Worm (Caenorhabditis elegans) whole organism, mixed stage, embryonic: ENCODE results near the gene srh-136.

Source experiments
- bed-3 ChIP-seq: fragments of 200-800 bp; sonication (Bioruptor generic); optimal IDR thresholded peaks from 3 replicates; lab custom pipeline; 2018; ENCODE audit warnings: mild to moderate bottlenecking, missing genetic modification characterization, moderate library complexity, missing compliant biosample characterization
- blmp-1 ChIP-seq: fragments of 150-350 bp; optimal IDR thresholded peaks from 2 replicates; lab custom pipeline; 2014; ENCODE audit warnings: missing biosample characterization, missing genetic modification characterization
- ceh-43 ChIP-seq: fragments of 200-800 bp; sonication (Bioruptor generic); optimal IDR thresholded peaks from 2 replicates; lab custom pipeline; 2018; ENCODE audit warnings: mild to moderate bottlenecking, missing genetic modification characterization, moderate library complexity, missing compliant biosample characterization
- drap-1 ChIP-seq: fragments of 200-800 bp; sonication (Bioruptor generic); optimal IDR thresholded peaks from 3 replicates; lab custom pipeline; 2018; ENCODE audit warnings: mild to moderate bottlenecking, missing genetic modification characterization, missing compliant biosample characterization
- elt-1 ChIP-seq: sonication (generic microtip); optimal IDR thresholded peaks from 2 replicates; lab custom pipeline; 2017; ENCODE audit warnings: missing genetic modification characterization, mild to moderate bottlenecking, missing compliant biosample characterization, antibody characterized with exemption, moderate library complexity, borderline replicate concordance; ENCODE audit not compliant: insufficient read depth
- elt-3 ChIP-seq: fragments of 150-350 bp; optimal IDR thresholded peaks from 2 replicates; lab custom pipeline; 2014; ENCODE audit warnings: missing biosample characterization, missing genetic modification characterization
- flh-1 ChIP-seq: fragments of 200-800 bp; sonication (Bioruptor generic); optimal IDR thresholded peaks from 2 replicates; lab custom pipeline; 2018; ENCODE audit warnings: mild to moderate bottlenecking, missing genetic modification characterization, moderate library complexity, missing compliant biosample characterization
- ham-2 ChIP-seq: fragments of 200-800 bp; sonication (Bioruptor generic); optimal IDR thresholded peaks from 2 replicates; lab custom pipeline; 2018; ENCODE audit warnings: mild to moderate bottlenecking, missing genetic modification characterization, missing compliant biosample characterization
- hlh-1 ChIP-seq: fragments of 150-350 bp; optimal IDR thresholded peaks from 2 replicates; lab custom pipeline; 2014; ENCODE audit warnings: missing biosample characterization, missing genetic modification reagents, missing genetic modification characterization
- lin-13 ChIP-seq: fragments of 150-350 bp; optimal IDR thresholded peaks from 2 replicates; lab custom pipeline; 2014; ENCODE audit warnings: missing biosample characterization, missing genetic modification characterization
- lin-32 ChIP-seq: fragments of 200-800 bp; sonication (Bioruptor generic); optimal IDR thresholded peaks from 2 replicates; lab custom pipeline; 2018; ENCODE audit warnings: mild to moderate bottlenecking, missing genetic modification characterization, missing compliant biosample characterization
- lsy-2 ChIP-seq: fragments of 150-350 bp; optimal IDR thresholded peaks from 2 replicates; lab custom pipeline; 2014; ENCODE audit warnings: missing biosample characterization, missing genetic modification characterization
- mab-5 ChIP-seq: fragments of 150-350 bp; optimal IDR thresholded peaks from 2 replicates; lab custom pipeline; 2014; ENCODE audit warnings: missing biosample characterization, missing genetic modification characterization
- nhr-12 ChIP-seq: fragments of 150-350 bp; optimal IDR thresholded peaks from 2 replicates; lab custom pipeline; 2014; ENCODE audit warnings: missing biosample characterization, missing genetic modification characterization
- nhr-2 ChIP-seq: fragments of 150-350 bp; optimal IDR thresholded peaks from 2 replicates; lab custom pipeline; 2014; ENCODE audit warnings: missing biosample characterization, missing genetic modification characterization
- nhr-237 ChIP-seq: fragments of 150-350 bp; optimal IDR thresholded peaks from 2 replicates; lab custom pipeline; 2014; ENCODE audit warnings: missing biosample characterization, missing genetic modification characterization
- nhr-28 ChIP-seq: fragments of 150-350 bp; optimal IDR thresholded peaks from 2 replicates; lab custom pipeline; 2014; ENCODE audit warnings: missing biosample characterization, missing genetic modification characterization
- nhr-76 ChIP-seq: sonication (generic microtip); optimal IDR thresholded peaks from 2 replicates; lab custom pipeline; 2017; ENCODE audit warnings: missing biosample characterization, missing genetic modification characterization
- pha-4 ChIP-seq: fragments of 150-350 bp; optimal IDR thresholded peaks from 2 replicates; lab custom pipeline; 2018; ENCODE audit warnings: missing biosample characterization, missing genetic modification reagents, missing genetic modification characterization
- sem-2 ChIP-seq: fragments of 200-800 bp; sonication (Bioruptor generic); optimal IDR thresholded peaks from 2 replicates; lab custom pipeline; 2018; ENCODE audit warnings: mild to moderate bottlenecking, missing genetic modification characterization, missing compliant biosample characterization
- sptf-1 ChIP-seq: sonication (generic microtip); optimal IDR thresholded peaks from 2 replicates; lab custom pipeline; 2017; ENCODE audit warnings: mild to moderate bottlenecking, missing genetic modification characterization, moderate library complexity, missing compliant biosample characterization
- tbx-8 ChIP-seq: fragments of 200-800 bp; sonication (Bioruptor generic); optimal IDR thresholded peaks from 2 replicates; lab custom pipeline; 2018; ENCODE audit warnings: mild to moderate bottlenecking, missing genetic modification characterization, moderate library complexity, missing compliant biosample characterization
- unc-120 ChIP-seq: sonication (generic microtip); optimal IDR thresholded peaks from 2 replicates; lab custom pipeline; 2017; ENCODE audit warnings: missing genetic modification characterization, missing compliant biosample characterization; ENCODE audit not compliant: poor library complexity, severe bottlenecking
- unc-39 ChIP-seq: fragments of 150-350 bp; optimal IDR thresholded peaks from 2 replicates; lab custom pipeline; 2014; ENCODE audit warnings: missing biosample characterization, missing genetic modification characterization
- unc-62 ChIP-seq: fragments of 150-350 bp; optimal IDR thresholded peaks from 2 replicates; lab custom pipeline; 2014; ENCODE audit warnings: missing biosample characterization, missing genetic modification reagents, missing genetic modification characterization
- zip-8 ChIP-seq: fragments of 150-350 bp; optimal IDR thresholded peaks from 2 replicates; lab custom pipeline; 2014; ENCODE audit warnings: missing biosample characterization, missing genetic modification characterization

Gene srh-136

DNA sequence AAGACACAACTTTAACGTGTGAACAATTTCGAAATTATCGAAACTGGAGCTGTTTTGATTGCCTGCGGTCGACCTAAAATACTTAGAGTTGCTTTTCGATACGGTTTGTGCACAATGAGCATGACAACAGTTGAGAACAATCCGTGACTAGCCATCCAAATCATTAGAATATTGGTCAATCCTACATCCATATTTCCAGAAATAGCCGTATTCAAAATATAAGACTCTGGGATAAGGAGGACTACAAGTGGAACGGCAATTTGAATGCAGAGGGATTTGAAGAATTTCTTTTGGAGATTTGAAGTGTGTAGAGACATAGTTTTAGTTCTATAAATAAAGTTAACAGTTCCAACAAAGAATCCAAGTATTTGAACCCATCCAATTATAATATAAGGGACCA, 38.0 kb downstream of the srh-136 start:
- TF ChIP-seq elt-3 (tag; lab: Kevin White, UChicago) = no peak
- TF ChIP-seq tbx-8 = no peak
- no peak for TF ChIP-seq nhr-12 (tag; lab: Kevin White, UChicago)
- TF ChIP-seq drap-1 (GFP tag; lab: Kevin White, UChicago) = no peak
- TF ChIP-seq bed-3 (GFP tag; lab: Kevin White, UChicago) = no peak
- no peak for TF ChIP-seq lsy-2 (tag; lab: Kevin White, UChicago)
- no peak for TF ChIP-seq elt-1 (tag; lab: Kevin White, UChicago)
- TF ChIP-seq lin-13 (tag; lab: Kevin White, UChicago) = no peak
- no peak for TF ChIP-seq flh-1 (GFP tag; lab: Kevin White, UChicago)
- TF ChIP-seq lin-32 (GFP tag; lab: Kevin White, UChicago) = no peak
- no peak for TF ChIP-seq hlh-1 (tag; lab: Kevin White, UChicago)
- no peak for TF ChIP-seq unc-39 (tag; lab: Kevin White, UChicago)
- no peak for TF ChIP-seq blmp-1 (tag; lab: Kevin White, UChicago)
- TF ChIP-seq zip-8 (tag; lab: Kevin White, UChicago) = no peak

DNA sequence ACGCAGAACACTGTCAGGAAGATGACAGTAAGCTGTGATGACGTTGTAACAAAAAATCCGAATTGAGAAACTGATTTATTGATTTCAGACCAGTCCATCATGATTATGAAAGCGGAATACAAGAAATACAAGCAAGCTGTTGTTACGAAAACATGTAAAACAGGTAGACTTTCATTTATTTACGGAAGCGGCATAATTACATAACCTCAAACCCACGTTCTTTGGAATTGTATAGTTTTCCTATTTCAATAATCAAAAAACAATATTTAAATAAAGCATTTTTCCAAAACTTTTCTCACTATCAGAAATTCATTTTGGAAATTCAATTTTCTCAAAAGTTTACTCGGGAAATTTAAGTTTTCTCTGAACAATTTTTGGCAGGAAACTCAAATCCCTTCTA, 38.7 kb downstream of the srh-136 start, which contains the start of gene str-15:
Gene str-15, minus strand, starts transcription at position 101 of the 400 bp plus-strand sequence.
- TF ChIP-seq nhr-76 (no peak), bed-3 (GFP tag; lab: Kevin White, UChicago) (no peak), unc-62 (GFP tag; lab: Kevin White, UChicago) (no peak), unc-39 (tag; lab: Kevin White, UChicago) (no peak), sem-2 (GFP tag; lab: Kevin White, UChicago) (no peak), hlh-1 (tag; lab: Kevin White, UChicago) (no peak)

DNA sequence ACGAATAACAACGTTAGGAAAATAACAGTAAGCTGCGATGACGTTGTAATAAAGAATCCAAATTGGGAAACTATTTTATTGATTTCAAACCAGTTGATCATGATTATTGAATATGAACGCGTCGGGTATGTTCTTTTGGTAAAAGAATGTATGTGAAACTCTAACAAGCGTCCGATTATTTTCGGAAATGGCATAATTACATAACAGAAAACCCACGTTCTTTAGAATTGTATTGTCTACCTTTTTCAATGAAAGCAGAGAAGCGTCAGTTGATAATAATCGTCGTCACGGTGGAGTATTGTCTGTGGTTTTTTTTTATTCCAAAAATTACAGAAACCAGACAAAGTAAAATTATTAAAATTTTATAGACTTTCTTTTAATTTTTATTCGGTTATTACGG, 42.3 kb downstream of the srh-136 start, which contains the start of gene str-14:
Gene str-14, minus strand, starts transcription at position 101 of the 400 bp plus-strand sequence.
- TF ChIP-seq lin-32 (GFP tag; lab: Kevin White, UChicago) (no peak), hlh-1 (tag; lab: Kevin White, UChicago) (no peak), nhr-28 (tag; lab: Kevin White, UChicago) (no peak), pha-4 (tag; lab: Kevin White, UChicago) (no peak)

- TF ChIP-seq nhr-237 (tag; lab: Kevin White, UChicago) (no peak), unc-39 (tag; lab: Kevin White, UChicago) (no peak), drap-1 (GFP tag; lab: Kevin White, UChicago) (no peak), nhr-28 (tag; lab: Kevin White, UChicago) (no peak), unc-120 (tag; lab: Kevin White, UChicago) (no peak), ham-2 (GFP tag; lab: Kevin White, UChicago) (no peak), lsy-2 (tag; lab: Kevin White, UChicago) (no peak), nhr-2 (tag; lab: Kevin White, UChicago) (no peak)
Measured at ce11 chrV:16447735-16448134, 49.7 kb downstream of the srh-136 start, which contains the start of gene T08G3.13. T08G3.13 (plus strand) TSS chrV:16448035.

DNA sequence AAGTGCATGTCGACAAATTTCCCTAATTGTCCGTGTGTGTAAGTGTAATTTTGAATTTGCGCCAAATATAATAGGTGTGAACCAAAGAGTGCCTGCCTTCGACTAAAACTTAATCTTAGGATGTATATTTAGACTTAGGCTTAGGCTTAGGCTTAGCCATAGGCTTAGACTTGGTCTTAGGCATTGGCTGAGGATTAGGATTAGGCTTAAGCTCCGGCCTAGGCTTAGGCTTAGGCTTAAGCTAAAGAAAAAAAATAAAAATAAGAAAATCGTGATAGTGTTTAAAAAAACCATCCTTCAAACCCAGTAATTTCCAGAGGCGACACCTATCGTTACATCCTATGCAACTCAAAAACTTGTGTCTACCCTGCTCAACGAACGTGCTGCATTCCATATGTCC, 51.2 kb downstream of the srh-136 start:
- no peak for TF ChIP-seq elt-3 (tag; lab: Kevin White, UChicago)
- TF ChIP-seq hlh-1 (tag; lab: Kevin White, UChicago) = no peak
- TF ChIP-seq flh-1 (GFP tag; lab: Kevin White, UChicago) = no peak
- TF ChIP-seq nhr-12 (tag; lab: Kevin White, UChicago) = no peak
- no peak for TF ChIP-seq unc-39 (tag; lab: Kevin White, UChicago)
- no peak for TF ChIP-seq pha-4 (tag; lab: Kevin White, UChicago)
- no peak for TF ChIP-seq mab-5
- no peak for TF ChIP-seq elt-1 (tag; lab: Kevin White, UChicago)
- TF ChIP-seq drap-1 (GFP tag; lab: Kevin White, UChicago) = no peak
- no peak for TF ChIP-seq sptf-1 (tag; lab: Kevin White, UChicago)
- TF ChIP-seq ceh-43 (GFP tag; lab: Kevin White, UChicago) = no peak
- no peak for TF ChIP-seq nhr-2 (tag; lab: Kevin White, UChicago)
- TF ChIP-seq lin-32 (GFP tag; lab: Kevin White, UChicago) = no peak
